Worm (Caenorhabditis elegans) whole organism, L4/young adult: ENCODE data around the gene tbc-12.

Experiments
- dao-5 ChIP-seq: sonication (generic microtip); optimal IDR thresholded peaks from 2 replicates; lab custom pipeline; 2016; ENCODE audit warnings: missing genotype, missing genetic modification characterization, moderate library complexity, missing compliant biosample characterization
- him-1 ChIP-seq: sonication (generic microtip); optimal IDR thresholded peaks from 2 replicates; lab custom pipeline; 2016; ENCODE audit warnings: missing genotype, missing genetic modification reagents, missing genetic modification characterization, missing compliant biosample characterization

ce11 chrX:2580524-2580981, 48.3 kb upstream of the tbc-12 start, which contains the start of gene H01M10.1:
- TF ChIP-seq him-1 (tag; lab: Kevin White, UChicago) (no peak), dao-5 (no peak)
